Worm (Caenorhabditis elegans): Measurements from ENCODE around the gene Y73F8A.10.

Y73F8A.10 gene

DNA sequence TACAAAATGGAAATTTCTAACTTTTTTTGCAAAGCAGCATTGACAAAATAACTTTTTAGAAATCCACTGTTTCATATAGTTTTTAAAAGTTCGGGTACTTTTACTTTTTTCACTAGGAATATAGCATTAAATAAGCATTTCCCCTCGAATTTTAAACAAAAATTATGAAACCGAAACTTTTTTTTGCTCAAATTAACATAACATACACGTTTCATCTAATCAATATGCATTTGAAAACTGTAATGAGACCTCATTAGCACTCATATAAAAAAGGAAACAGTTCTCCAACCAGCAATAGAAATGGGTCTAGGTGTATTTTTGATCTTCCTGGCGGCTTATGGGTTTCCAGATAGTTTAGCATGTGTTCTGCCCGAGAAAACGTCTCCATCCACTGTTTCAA lies at the start of gene Y73F8A.10:
TSS of gene Y73F8A.10 (plus strand) at position 301 of the 400 bp plus-strand sequence.
- TF ChIP-seq lsy-2 (tag; optimal IDR thresholded peaks at IDR 0.05) (no peak), nhr-76 (tag; optimal IDR thresholded peaks at IDR 0.05) (no peak), M03D4.4 (tag; optimal IDR thresholded peaks at IDR 0.05) (no peak), lin-32 (GFP tag; optimal IDR thresholded peaks at IDR 0.05) (no peak), ces-1 (GFP tag; optimal IDR thresholded peaks at IDR 0.05) (no peak), ceh-83 (GFP tag; optimal IDR thresholded peaks at IDR 0.05) (no peak), nhr-28 (tag; optimal IDR thresholded peaks at IDR 0.05) (no peak), lin-13 (tag; optimal IDR thresholded peaks at IDR 0.05) (no peak), ham-2 (GFP tag; optimal IDR thresholded peaks at IDR 0.05) (no peak), sem-2 (GFP tag; optimal IDR thresholded peaks at IDR 0.05) (no peak), nhr-12 (tag; optimal IDR thresholded peaks at IDR 0.05) (no peak), mab-5 (tag; optimal IDR thresholded peaks at IDR 0.05) (no peak)

DNA sequence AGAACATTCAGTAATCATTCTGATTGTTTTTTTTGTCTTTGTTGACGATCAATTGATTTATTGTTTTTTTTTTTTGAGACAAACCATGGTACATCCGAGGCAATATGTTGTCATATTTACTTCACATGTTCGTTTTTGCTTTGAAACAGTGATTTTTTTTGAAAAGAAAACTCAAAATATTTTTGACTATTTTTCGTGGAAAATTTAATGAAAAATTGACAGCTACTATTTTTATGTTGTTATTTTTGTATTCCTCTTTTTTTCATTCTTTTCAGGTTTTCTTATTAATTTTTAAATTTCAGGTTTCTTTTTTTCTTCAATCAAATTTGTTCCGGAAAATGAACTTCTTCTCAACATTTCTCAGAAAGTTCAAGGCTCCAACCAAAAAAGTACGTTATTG lies 48.5 kb upstream of the Y73F8A.10 start, which contains the start of gene Y73F8A.36:
TSS of gene Y73F8A.36 (plus strand) at position 301 of the 400 bp plus-strand sequence.
- TF ChIP-seq pha-4 (tag; optimal IDR thresholded peaks at IDR 0.05) (no peak), drap-1 (GFP tag; optimal IDR thresholded peaks at IDR 0.05) (no peak), sptf-1 (tag; optimal IDR thresholded peaks at IDR 0.05) (no peak), ces-1 (GFP tag; optimal IDR thresholded peaks at IDR 0.05) (no peak), lin-13 (tag; optimal IDR thresholded peaks at IDR 0.05) (no peak), ceh-39 (tag; optimal IDR thresholded peaks at IDR 0.05) (no peak), lsy-2 (tag; optimal IDR thresholded peaks at IDR 0.05) (no peak), nhr-2 (tag; optimal IDR thresholded peaks at IDR 0.05) (no peak)

DNA sequence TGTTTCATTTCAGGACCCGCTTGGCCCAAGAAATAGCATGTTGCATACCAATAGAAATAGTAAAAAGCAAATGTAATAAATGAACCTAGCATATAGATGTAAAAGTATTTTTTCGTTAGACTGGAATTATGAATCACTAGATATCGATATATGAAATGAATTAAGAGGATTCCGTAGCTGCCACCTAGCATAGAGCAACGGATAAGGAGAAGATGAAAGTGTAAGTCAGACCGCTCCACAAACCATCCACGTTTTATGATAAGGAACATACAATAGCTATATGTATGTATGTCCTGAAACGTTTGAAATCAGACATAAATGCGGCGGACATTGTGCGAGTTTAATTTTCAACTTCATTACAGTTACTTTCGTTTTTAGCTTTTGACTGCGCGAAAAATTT lies 43.1 kb upstream of the Y73F8A.10 start:
- no peak for TF ChIP-seq nhr-76 (tag; optimal IDR thresholded peaks at IDR 0.05)
- no peak for TF ChIP-seq lin-13 (tag; optimal IDR thresholded peaks at IDR 0.05)
- TF ChIP-seq snpc-4 (tag; optimal IDR thresholded peaks at IDR 0.05) = no peak
- TF ChIP-seq mab-5 (tag; optimal IDR thresholded peaks at IDR 0.05) = no peak
- TF ChIP-seq ceh-83 (GFP tag; optimal IDR thresholded peaks at IDR 0.05) = no peak
- TF ChIP-seq sptf-1 (tag; optimal IDR thresholded peaks at IDR 0.05) = no peak
- no peak for TF ChIP-seq blmp-1 (tag; optimal IDR thresholded peaks at IDR 0.05)
- TF ChIP-seq unc-62 (GFP tag; optimal IDR thresholded peaks at IDR 0.05) = no peak
- no peak for TF ChIP-seq unc-120 (tag; optimal IDR thresholded peaks at IDR 0.05; ENCODE audit: poor library complexity, severe bottlenecking)
- TF ChIP-seq ham-2 (GFP tag; optimal IDR thresholded peaks at IDR 0.05) = no peak
- TF ChIP-seq ceh-39 (tag; optimal IDR thresholded peaks at IDR 0.05) = no peak
- TF ChIP-seq elt-3 (tag; optimal IDR thresholded peaks at IDR 0.05) = no peak
- no peak for TF ChIP-seq ztf-11 (tag; optimal IDR thresholded peaks at IDR 0.05)
- TF ChIP-seq zip-8 (tag; optimal IDR thresholded peaks at IDR 0.05) = no peak
- TF ChIP-seq elt-1 (tag; optimal IDR thresholded peaks at IDR 0.05; ENCODE audit: borderline replicate concordance, insufficient read depth) = no peak
- no peak for TF ChIP-seq tbx-8 (GFP tag; optimal IDR thresholded peaks at IDR 0.05)
- no peak for TF ChIP-seq hlh-1 (tag; optimal IDR thresholded peaks at IDR 0.05)

DNA sequence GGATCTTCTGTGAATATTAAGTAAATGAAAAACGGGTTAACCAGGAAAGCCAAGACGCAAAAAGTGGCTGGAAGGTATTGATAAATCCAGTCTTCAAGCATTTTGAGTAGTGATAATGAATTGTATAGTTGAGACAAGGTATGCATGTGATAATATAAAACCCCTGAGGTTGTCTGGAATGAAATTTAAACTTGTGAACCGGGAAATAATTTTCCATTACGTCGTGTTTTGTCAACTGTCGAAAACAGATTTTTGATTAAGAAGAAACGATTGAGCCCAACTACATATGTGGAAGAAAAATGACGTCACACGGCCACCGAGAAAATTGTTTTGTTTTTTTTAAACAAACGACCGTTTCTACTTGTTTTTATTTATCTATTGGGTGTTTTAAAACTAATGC lies 42.0 kb upstream of the Y73F8A.10 start, which contains the start of gene srj-42:
TSS of gene srj-42 (minus strand) at position 101 of the 400 bp plus-strand sequence.
- TF ChIP-seq ceh-43 (GFP tag; optimal IDR thresholded peaks at IDR 0.05) (no peak), nhr-12 (tag; optimal IDR thresholded peaks at IDR 0.05) (no peak), ces-1 (GFP tag; optimal IDR thresholded peaks at IDR 0.05) (no peak), unc-120 (tag; optimal IDR thresholded peaks at IDR 0.05; ENCODE audit: poor library complexity, severe bottlenecking) (no peak), ztf-11 (tag; optimal IDR thresholded peaks at IDR 0.05) (no peak), mep-1 (tag; optimal IDR thresholded peaks at IDR 0.05) (no peak), pha-4 (tag; optimal IDR thresholded peaks at IDR 0.05) (no peak), blmp-1 (tag; optimal IDR thresholded peaks at IDR 0.05) (no peak), bed-3 (GFP tag; optimal IDR thresholded peaks at IDR 0.05) (no peak), flh-1 (GFP tag; optimal IDR thresholded peaks at IDR 0.05) (no peak), cnd-1 (tag; optimal IDR thresholded peaks at IDR 0.05) (no peak), nhr-28 (tag; optimal IDR thresholded peaks at IDR 0.05) (no peak), elt-1 (tag; optimal IDR thresholded peaks at IDR 0.05; ENCODE audit: borderline replicate concordance, insufficient read depth) (no peak), lin-32 (GFP tag; optimal IDR thresholded peaks at IDR 0.05) (no peak), mab-5 (tag; optimal IDR thresholded peaks at IDR 0.05) (no peak)

DNA sequence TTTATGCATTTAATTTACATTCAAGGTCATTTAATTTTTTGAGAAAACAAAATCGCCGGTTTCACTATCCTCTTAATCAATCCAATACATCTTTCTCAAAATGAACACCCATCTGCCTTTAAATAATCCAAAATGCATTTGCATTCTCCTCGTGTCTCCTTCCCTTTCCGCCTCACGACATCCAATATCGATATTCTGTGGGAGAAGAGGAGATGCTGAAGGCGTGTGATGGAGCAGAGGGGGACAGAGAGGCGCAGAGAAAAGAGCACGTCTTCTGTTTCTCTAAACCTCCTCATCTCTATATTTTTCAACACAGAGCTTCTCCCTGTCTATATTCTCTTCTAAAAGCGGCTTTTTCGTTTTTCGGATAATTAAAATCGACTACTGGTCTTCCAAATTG lies 34.6 kb upstream of the Y73F8A.10 start, which contains the start of gene Y73F8A.5:
TSS of gene Y73F8A.5 (plus strand) at position 321 of the 400 bp plus-strand sequence.
- TF ChIP-seq ham-2 (GFP tag; optimal IDR thresholded peaks at IDR 0.05) = no peak
- no peak for TF ChIP-seq unc-62 (GFP tag; optimal IDR thresholded peaks at IDR 0.05)
- no peak for TF ChIP-seq unc-39 (tag; optimal IDR thresholded peaks at IDR 0.05)
- TF ChIP-seq tbx-8 (GFP tag; optimal IDR thresholded peaks at IDR 0.05) = no peak
- no peak for TF ChIP-seq elt-3 (tag; optimal IDR thresholded peaks at IDR 0.05)
- TF ChIP-seq elt-1 (tag; optimal IDR thresholded peaks at IDR 0.05; ENCODE audit: borderline replicate concordance, insufficient read depth) = no peak
- TF ChIP-seq ceh-83 (GFP tag; optimal IDR thresholded peaks at IDR 0.05) = no peak
- no peak for TF ChIP-seq lin-32 (GFP tag; optimal IDR thresholded peaks at IDR 0.05)
- no peak for TF ChIP-seq ztf-11 (tag; optimal IDR thresholded peaks at IDR 0.05)
- peak; percentile 88 for TF ChIP-seq ces-1 (GFP tag; optimal IDR thresholded peaks at IDR 0.05)
- no peak for TF ChIP-seq nhr-76 (tag; optimal IDR thresholded peaks at IDR 0.05)
- TF ChIP-seq mep-1 (tag; optimal IDR thresholded peaks at IDR 0.05) = peak; percentile 37
- TF ChIP-seq blmp-1 (tag; optimal IDR thresholded peaks at IDR 0.05) = no peak
- no peak for TF ChIP-seq bed-3 (GFP tag; optimal IDR thresholded peaks at IDR 0.05)
- TF ChIP-seq lsy-2 (tag; optimal IDR thresholded peaks at IDR 0.05) = no peak
- TF ChIP-seq zip-8 (tag; optimal IDR thresholded peaks at IDR 0.05) = no peak
- no peak for TF ChIP-seq drap-1 (GFP tag; optimal IDR thresholded peaks at IDR 0.05)
